Fruit fly (Drosophila melanogaster): ENCODE measurements around the gene cact.

Gene cact

DNA sequence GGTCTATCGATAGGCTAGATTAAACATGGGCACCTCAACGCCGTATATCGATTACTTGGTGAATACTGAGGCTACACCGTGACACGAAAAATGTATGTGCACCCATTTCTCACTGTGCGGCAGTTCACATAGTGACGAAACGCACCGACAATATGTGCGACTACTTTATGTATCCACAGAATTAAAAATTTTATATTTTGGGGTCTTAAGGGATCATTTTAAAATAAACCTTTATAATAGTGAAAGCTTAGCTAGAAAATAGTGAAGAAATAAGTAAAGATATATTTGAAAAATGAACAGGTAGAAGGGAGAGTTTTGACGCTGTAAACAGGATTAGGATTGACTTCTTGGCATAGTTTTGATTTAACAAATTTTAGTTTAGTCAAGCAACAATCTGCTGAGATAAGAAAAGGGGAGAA, 3.1 kb upstream of the cact start, which contains the start of gene mRpL4 (continued):
- TF ChIP-seq Sry-δ (GFP tag; optimal IDR thresholded peaks at IDR 0.05): peak; percentile 87
- TF ChIP-seq CG15073 (GFP tag; optimal IDR thresholded peaks at IDR 0.05): peak; percentile 36
- peak; percentile 58 for TF ChIP-seq CG1602 (GFP tag; optimal IDR thresholded peaks at IDR 0.05)
- no peak for TF ChIP-seq rib (GFP tag; IDR thresholded peaks at IDR 0.05)
- TF ChIP-seq CG2120 (GFP tag; optimal IDR thresholded peaks at IDR 0.05): peak; percentile 88
- TF ChIP-seq dysf (GFP tag; IDR thresholded peaks at IDR 0.05): no peak; the same call in 2 of the 3 replicates
- no peak for TF ChIP-seq CG7556 (GFP tag; optimal IDR thresholded peaks at IDR 0.05)
- TF ChIP-seq nom (GFP tag; optimal IDR thresholded peaks at IDR 0.05): no peak
- peak; percentile 98 for TF ChIP-seq vnd (GFP tag; IDR thresholded peaks at IDR 0.05; ENCODE audit: partially characterized antibody)
- peak; percentile 47 for TF ChIP-seq CG15696 (tag; optimal IDR thresholded peaks at IDR 0.05)
- TF ChIP-seq CG32772 (GFP tag; IDR thresholded peaks at IDR 0.05): peak; percentile 73; the same call in 1 of the 2 replicates
- TF ChIP-seq CG7357 (GFP tag; IDR thresholded peaks at IDR 0.05): no peak
- peak; percentile 57 for TF ChIP-seq CG18262 (tag; optimal IDR thresholded peaks at IDR 0.05)
- peak; percentile 51; the same call in 1 of the 2 replicates for TF ChIP-seq CG5953 (GFP tag; IDR thresholded peaks at IDR 0.05)
- peak; percentile 42 for TF ChIP-seq Ssrp (tag; optimal IDR thresholded peaks at IDR 0.05)
- TF ChIP-seq CG10462 (GFP tag; optimal IDR thresholded peaks at IDR 0.05): peak; percentile 52
- no peak for TF ChIP-seq ap (GFP tag; IDR thresholded peaks at IDR 0.05)
- TF ChIP-seq CG12155 (GFP tag; optimal IDR thresholded peaks at IDR 0.05): peak; percentile 71
- TF ChIP-seq grau (tag; optimal IDR thresholded peaks at IDR 0.05): peak; percentile 89
- TF ChIP-seq CG3726 (GFP tag; IDR thresholded peaks at IDR 0.05): no peak
- TF ChIP-seq Kr (GFP tag; optimal IDR thresholded peaks at IDR 0.05): no peak
- TF ChIP-seq Chrac-16 (GFP tag; optimal IDR thresholded peaks at IDR 0.05): peak; percentile 76
- peak; percentile 84 for TF ChIP-seq CG17186 (GFP tag; optimal IDR thresholded peaks at IDR 0.05)
- peak; percentile 69 for TF ChIP-seq Lhr (GFP tag; optimal IDR thresholded peaks at IDR 0.05)
- peak; percentile 79 for TF ChIP-seq dm (GFP tag; optimal IDR thresholded peaks at IDR 0.05)
- TF ChIP-seq E2f2 (GFP tag; IDR thresholded peaks at IDR 0.05): peak; percentile 53; the same call in 1 of the 2 replicates
- peak; percentile 41 for TF ChIP-seq CG5245 (GFP tag; optimal IDR thresholded peaks at IDR 0.05)
- TF ChIP-seq CG17568 (GFP tag; optimal IDR thresholded peaks at IDR 0.05): no peak
- TF ChIP-seq Pdp1 (GFP tag; optimal IDR thresholded peaks at IDR 0.05): peak in 1 of 2 experiments; percentile 83
- no peak for TF ChIP-seq Ravus (GFP tag; IDR thresholded peaks at IDR 0.05)
- TF ChIP-seq fru (optimal IDR thresholded peaks at IDR 0.05): no peak
- TF ChIP-seq Scr (GFP tag; IDR thresholded peaks at IDR 0.05; ENCODE audit: partially characterized antibody): peak; percentile 99
- no peak for TF ChIP-seq nerfin-1 (tag; optimal IDR thresholded peaks at IDR 0.05)
- peak; percentile 72 for TF ChIP-seq Abd-B (GFP tag; optimal IDR thresholded peaks at IDR 0.05)
- no peak for TF ChIP-seq Vsx1 (GFP tag; optimal IDR thresholded peaks at IDR 0.05)
- no peak for TF ChIP-seq h (optimal IDR thresholded peaks at IDR 0.05)
- peak; percentile 35 for TF ChIP-seq disco-r (GFP tag; optimal IDR thresholded peaks at IDR 0.05)
- TF ChIP-seq CG6254 (GFP tag; optimal IDR thresholded peaks at IDR 0.05): peak; percentile 17
- no peak for TF ChIP-seq pita (GFP tag; optimal IDR thresholded peaks at IDR 0.05)
- TF ChIP-seq maf-S (GFP tag; optimal IDR thresholded peaks at IDR 0.05): peak; percentile 77
- TF ChIP-seq dpn (GFP tag; optimal IDR thresholded peaks at IDR 0.05): peak; percentile 79 to 84
- TF ChIP-seq Asciz (GFP tag; optimal IDR thresholded peaks at IDR 0.05): no peak
- no peak for TF ChIP-seq Lim3 (GFP tag; IDR thresholded peaks at IDR 0.05)
- TF ChIP-seq twi (tag; optimal IDR thresholded peaks at IDR 0.05): peak; percentile 25
- no peak for TF ChIP-seq CG10321 (GFP tag; IDR thresholded peaks at IDR 0.05)
- TF ChIP-seq CG2129 (GFP tag; IDR thresholded peaks at IDR 0.05; ENCODE audit: partially characterized antibody): peak; percentile 91
- TF ChIP-seq kni (GFP tag; optimal IDR thresholded peaks at IDR 0.05): peak; percentile 24
- no peak for TF ChIP-seq sr (GFP tag; IDR thresholded peaks at IDR 0.05)
- TF ChIP-seq emc (GFP tag; optimal IDR thresholded peaks at IDR 0.05): no peak
- TF ChIP-seq CG8765 (GFP tag; IDR thresholded peaks at IDR 0.05): peak; percentile 34; the same call in 1 of the 2 replicates
- no peak for TF ChIP-seq CG17359 (tag; optimal IDR thresholded peaks at IDR 0.05)

All from whole organism, embryonic.